Worm (Caenorhabditis elegans): ENCODE measurements around the gene par-3.

The par-3 gene

ce11 chrIII:5720266-5721019 lies 56.4 kb downstream of the par-3 start (continued):
- TF ChIP-seq ztf-11 (tag; optimal IDR thresholded peaks at IDR 0.05), result peak in 1 of 2 experiments; percentile 27
- no peak for TF ChIP-seq jun-1 (tag; optimal IDR thresholded peaks at IDR 0.05)
- no peak for TF ChIP-seq ceh-88 (GFP tag; IDR thresholded peaks at IDR 0.05)
- no peak for TF ChIP-seq ama-1 (optimal IDR thresholded peaks at IDR 0.05)
- no peak for TF ChIP-seq ets-5 (GFP tag; IDR thresholded peaks at IDR 0.05)
- no peak for TF ChIP-seq tbx-2 (tag; optimal IDR thresholded peaks at IDR 0.05)

- TF ChIP-seq blmp-1 (tag; optimal IDR thresholded peaks at IDR 0.05) (peak; percentile 21), lsy-2 (tag; optimal IDR thresholded peaks at IDR 0.05) (no peak)
These were observed 57.5 kb downstream of the par-3 start for ce11 chrIII:5721488-5721887.

ce11 chrIII:5721888-5722287 lies 57.9 kb downstream of the par-3 start:
- TF ChIP-seq elt-3 (tag; optimal IDR thresholded peaks at IDR 0.05) (peak in 3 of 6 experiments; percentile 5 to 68 (median 33)), blmp-1 (tag; optimal IDR thresholded peaks at IDR 0.05) (no peak), nhr-47 (tag; optimal IDR thresholded peaks at IDR 0.05) (peak; percentile 88), isw-1 (GFP tag; IDR thresholded peaks at IDR 0.05) (peak; percentile 54), lin-14 (GFP tag; optimal IDR thresholded peaks at IDR 0.05) (peak; percentile 77), lin-39 (tag; optimal IDR thresholded peaks at IDR 0.05) (peak; percentile 34), xbp-1 (tag; optimal IDR thresholded peaks at IDR 0.05) (peak; percentile 85), F16B12.6 (tag; optimal IDR thresholded peaks at IDR 0.05) (no peak), lsy-2 (tag; optimal IDR thresholded peaks at IDR 0.05) (peak; percentile 73 to 76), ets-5 (GFP tag; IDR thresholded peaks at IDR 0.05) (no peak), ceh-8 (GFP tag; optimal IDR thresholded peaks at IDR 0.05) (peak; percentile 13), lin-13 (GFP tag; optimal IDR thresholded peaks at IDR 0.05) (peak; percentile 66), ztf-4 (tag; optimal IDR thresholded peaks at IDR 0.05) (peak; percentile 69), nhr-28 (tag; optimal IDR thresholded peaks at IDR 0.05) (no peak), nhr-71 (tag; optimal IDR thresholded peaks at IDR 0.05) (peak; percentile 91), nhr-77 (tag; optimal IDR thresholded peaks at IDR 0.05) (peak; percentile 22), nhr-11 (tag; optimal IDR thresholded peaks at IDR 0.05) (peak; percentile 34), tbx-2 (tag; optimal IDR thresholded peaks at IDR 0.05) (peak; percentile 87), tlp-1 (tag; optimal IDR thresholded peaks at IDR 0.05) (no peak), mab-9 (GFP tag; IDR thresholded peaks at IDR 0.05) (peak; percentile 60), Y116A8C.19 (tag; optimal IDR thresholded peaks at IDR 0.05; ENCODE audit: borderline replicate concordance) (peak; percentile 68), unc-86 (tag; optimal IDR thresholded peaks at IDR 0.05) (peak; percentile 55), dsc-1 (tag; optimal IDR thresholded peaks at IDR 0.05) (peak; percentile 92), pag-3 (tag; optimal IDR thresholded peaks at IDR 0.05; ENCODE audit: borderline replicate concordance, insufficient read depth) (peak; percentile 69), fkh-8 (tag; optimal IDR thresholded peaks at IDR 0.05) (peak; percentile 55), hlh-4 (tag; optimal IDR thresholded peaks at IDR 0.05) (peak; percentile 13), ztf-11 (tag; optimal IDR thresholded peaks at IDR 0.05) (peak in 1 of 2 experiments; percentile 88), zag-1 (tag; optimal IDR thresholded peaks at IDR 0.05) (no peak), ceh-90 (tag; optimal IDR thresholded peaks at IDR 0.05) (peak; percentile 94), elt-2 (tag; optimal IDR thresholded peaks at IDR 0.05) (peak; percentile 96), fos-1 (tag; optimal IDR thresholded peaks at IDR 0.05) (peak; percentile 28), nhr-76 (tag; optimal IDR thresholded peaks at IDR 0.05) (no peak), unc-130 (tag; optimal IDR thresholded peaks at IDR 0.05) (peak; percentile 71), nhr-19 (GFP tag; conservative IDR thresholded peaks at IDR 0.05) (peak; percentile 85), pqm-1 (tag; optimal IDR thresholded peaks at IDR 0.05) (no peak), dpl-1 (GFP tag; optimal IDR thresholded peaks at IDR 0.05) (peak; percentile 81 to 91 (median 90)), nhr-20 (tag; optimal IDR thresholded peaks at IDR 0.05) (peak; percentile 85), nhr-12 (tag; optimal IDR thresholded peaks at IDR 0.05) (no peak), efl-1 (optimal IDR thresholded peaks at IDR 0.05) (peak; percentile 91 to 93), efl-1 (GFP tag; optimal IDR thresholded peaks at IDR 0.05 in 1 of 2) (peak; percentile 90 to 99), snu-23 (GFP tag; optimal IDR thresholded peaks at IDR 0.05) (peak; percentile 83), lir-3 (tag; optimal IDR thresholded peaks at IDR 0.05; ENCODE audit: poor library complexity) (peak; percentile 94), snpc-4 (tag; optimal IDR thresholded peaks at IDR 0.05) (no peak), jun-1 (tag; optimal IDR thresholded peaks at IDR 0.05) (peak; percentile 61), pax-3 (tag; optimal IDR thresholded peaks at IDR 0.05) (peak; percentile 86)
